Fruit fly (Drosophila melanogaster) whole organism, embryonic: ENCODE measurements around the gene CG9184.

Experiments
- Abd-B ChIP-seq: fragments of 200-800 bp; sonication (Bioruptor generic); optimal IDR thresholded peaks from 2 replicates; lab custom pipeline; 2018; ENCODE audit warnings: missing biosample characterization, mild to moderate bottlenecking, missing genetic modification characterization, moderate library complexity
- Adf1 ChIP-seq: fragments of 200-800 bp; sonication (Bioruptor generic); IDR thresholded peaks from 2 replicates; pipeline ENCODE4 v1.3.6; 2022; ENCODE audit warnings: missing biosample characterization, missing genetic modification characterization
- Atf3 ChIP-seq: fragments of 200-800 bp; sonication (Bioruptor generic); optimal IDR thresholded peaks from 3 replicates; lab custom pipeline; 2016; ENCODE audit warnings: missing biosample characterization, missing genetic modification characterization
- B-H1 ChIP-seq: fragments of 200-800 bp; sonication (Bioruptor generic); IDR thresholded peaks from 3 replicates; pipeline ENCODE4 v1.3.6; 2022; ENCODE audit warnings: missing biosample characterization, missing genetic modification characterization
- BEAF-32 ChIP-seq: fragments of 200-800 bp; sonication (Bioruptor generic); optimal IDR thresholded peaks from 3 replicates; lab custom pipeline; 2017; ENCODE audit warnings: missing biosample characterization, missing genetic modification characterization, mild to moderate bottlenecking, moderate library complexity, missing genetic modification reagents
- CG11247 ChIP-seq: fragments of 200-800 bp; sonication (Bioruptor generic); IDR thresholded peaks from 2 replicates; pipeline ENCODE4 v1.3.6; 2022; ENCODE audit warnings: missing biosample characterization, missing genetic modification characterization
- CG11560 ChIP-seq: fragments of 200-800 bp; sonication (Bioruptor generic); IDR thresholded peaks from 3 replicates; pipeline ENCODE4 v1.3.6; 2022; ENCODE audit warnings: missing biosample characterization, missing genetic modification characterization
- CG12219 ChIP-seq: fragments of 200-800 bp; sonication (Bioruptor generic); optimal IDR thresholded peaks from 3 replicates; lab custom pipeline; 2018; ENCODE audit warnings: missing biosample characterization, mild to moderate bottlenecking, missing genetic modification characterization
- CG1233 ChIP-seq: fragments of 200-800 bp; sonication (Bioruptor generic); optimal IDR thresholded peaks from 4 replicates; lab custom pipeline; 2018; ENCODE audit warnings: missing biosample characterization, mild to moderate bottlenecking, missing genetic modification characterization
- CG1529 ChIP-seq: fragments of 200-800 bp; sonication (Bioruptor generic); optimal IDR thresholded peaks from 3 replicates; lab custom pipeline; 2018; ENCODE audit warnings: missing biosample characterization, missing genetic modification characterization
- CG1602 ChIP-seq: fragments of 200-800 bp; sonication (Bioruptor generic); optimal IDR thresholded peaks from 3 replicates; lab custom pipeline; 2016; ENCODE audit warnings: missing biosample characterization, missing genetic modification characterization
- CG16813 ChIP-seq: fragments of 200-800 bp; sonication (Bioruptor generic); IDR thresholded peaks from 3 replicates; pipeline ENCODE4 v1.3.6; 2022; ENCODE audit warnings: missing biosample characterization, missing genetic modification characterization; ENCODE audit not compliant: partially characterized antibody
- CG17359 ChIP-seq: fragments of 200-800 bp; sonication (Bioruptor generic); optimal IDR thresholded peaks from 3 replicates; lab custom pipeline; 2018; ENCODE audit warnings: missing biosample characterization, mild to moderate bottlenecking, missing genetic modification characterization, moderate library complexity
- CG2889 ChIP-seq: fragments of 200-800 bp; sonication (Bioruptor generic); IDR thresholded peaks from 3 replicates; pipeline ENCODE4 v1.3.6; 2022; ENCODE audit warnings: missing biosample characterization, missing genetic modification characterization
- CG30431 ChIP-seq: fragments of 200-800 bp; sonication (Bioruptor generic); optimal IDR thresholded peaks from 2 replicates; lab custom pipeline; 2017; ENCODE audit warnings: missing biosample characterization, missing genetic modification characterization
- CG31224 ChIP-seq: fragments of 200-800 bp; sonication (Bioruptor generic); IDR thresholded peaks from 2 replicates; pipeline ENCODE4 v1.3.6; 2022; ENCODE audit warnings: missing biosample characterization, missing genetic modification characterization
- CG34224 ChIP-seq: fragments of 200-800 bp; sonication (Bioruptor generic); IDR thresholded peaks from 3 replicates; pipeline ENCODE4 v1.3.6; 2022; ENCODE audit warnings: missing biosample characterization, missing genetic modification characterization; ENCODE audit not compliant: partially characterized antibody
- CkIIα-i1 ChIP-seq: fragments of 200-800 bp; sonication (Bioruptor generic); IDR thresholded peaks from 2 replicates; pipeline ENCODE4 v1.3.6; 2022; ENCODE audit warnings: missing biosample characterization, missing genetic modification characterization
- CrebB ChIP-seq: fragments of 200-800 bp; sonication (Bioruptor generic); optimal IDR thresholded peaks from 3 replicates; lab custom pipeline; 2018; ENCODE audit warnings: missing biosample characterization, mild to moderate bottlenecking, missing genetic modification characterization
- Dbx ChIP-seq: fragments of 200-800 bp; sonication (Bioruptor generic); IDR thresholded peaks from 3 replicates; pipeline ENCODE4 v1.3.6; 2022; ENCODE audit warnings: missing biosample characterization, missing genetic modification characterization
- Fer2 ChIP-seq: fragments of 200-800 bp; sonication (Bioruptor generic); optimal IDR thresholded peaks from 2 replicates; lab custom pipeline; 2018; ENCODE audit warnings: missing biosample characterization, mild to moderate bottlenecking, missing genetic modification characterization, moderate library complexity
- Hr51 ChIP-seq, 2 experiments: fragments of 200-800 bp; sonication (Bioruptor generic); optimal IDR thresholded peaks; 2 replicates in 1 of 2; 3 replicates in 1 of 2; lab custom pipeline; 2016 to 2018; ENCODE audit warnings: missing biosample characterization in 2 of 2, missing genetic modification characterization in 2 of 2, mild to moderate bottlenecking in 1 of 2, moderate library complexity in 1 of 2
- Hr78 ChIP-seq, 2 experiments: fragments of 200-800 bp in 1 of 2; fragments of >200 bp in 1 of 2; sonication (Bioruptor generic) in 1 of 2; optimal IDR thresholded peaks; 2 replicates each; lab custom pipeline; 2017 to 2019; ENCODE audit warnings: missing biosample characterization in 2 of 2, missing genetic modification characterization in 2 of 2, mild to moderate bottlenecking in 1 of 2, moderate library complexity in 1 of 2
- Hsf ChIP-seq: fragments of 200-800 bp; sonication (Bioruptor generic); optimal IDR thresholded peaks from 3 replicates; lab custom pipeline; 2016; ENCODE audit warnings: missing biosample characterization, missing genetic modification characterization
- Mes4 ChIP-seq: fragments of 200-800 bp; sonication (Bioruptor generic); optimal IDR thresholded peaks from 2 replicates; lab custom pipeline; 2016; ENCODE audit warnings: missing biosample characterization, missing genetic modification characterization
- NK7.1 ChIP-seq: fragments of 200-800 bp; sonication (Bioruptor generic); optimal IDR thresholded peaks from 3 replicates; lab custom pipeline; 2016; ENCODE audit warnings: missing biosample characterization, missing genetic modification characterization
- Opbp ChIP-seq: fragments of 200-800 bp; sonication (Bioruptor generic); IDR thresholded peaks from 3 replicates; pipeline ENCODE4 v1.3.6; 2022; ENCODE audit warnings: missing biosample characterization, missing genetic modification characterization; ENCODE audit not compliant: partially characterized antibody
- Vsx1 ChIP-seq: fragments of 200-800 bp; sonication (Bioruptor generic); optimal IDR thresholded peaks from 2 replicates; lab custom pipeline; 2017; ENCODE audit warnings: missing biosample characterization, mild to moderate bottlenecking, missing genetic modification characterization, missing genetic modification reagents
- ac ChIP-seq: fragments of 200-800 bp; sonication (Bioruptor generic); optimal IDR thresholded peaks from 3 replicates; lab custom pipeline; 2017; ENCODE audit warnings: missing biosample characterization, mild to moderate bottlenecking, missing genetic modification characterization
- bbx ChIP-seq: fragments of 200-800 bp; sonication (Bioruptor generic); IDR thresholded peaks from 2 replicates; pipeline ENCODE4 v1.3.6; 2022; ENCODE audit warnings: missing biosample characterization, missing genetic modification characterization; ENCODE audit not compliant: partially characterized antibody
- caup ChIP-seq: fragments of 200-800 bp; sonication (Bioruptor generic); optimal IDR thresholded peaks from 3 replicates; lab custom pipeline; 2017; ENCODE audit warnings: missing biosample characterization, mild to moderate bottlenecking, missing genetic modification characterization, moderate library complexity; ENCODE audit not compliant: severe bottlenecking
- cg ChIP-seq: fragments of 200-800 bp; sonication (Bioruptor generic); optimal IDR thresholded peaks from 3 replicates; lab custom pipeline; 2019; ENCODE audit warnings: missing biosample characterization, mild to moderate bottlenecking, missing genetic modification characterization, moderate library complexity
- corto ChIP-seq: fragments of 200-800 bp; sonication (Bioruptor generic); optimal IDR thresholded peaks from 2 replicates; lab custom pipeline; 2016; ENCODE audit warnings: missing biosample characterization, mild to moderate bottlenecking, missing genetic modification characterization, moderate library complexity
- dan ChIP-seq: fragments of 200-800 bp; sonication (Bioruptor generic); IDR thresholded peaks from 2 replicates; pipeline ENCODE4 v1.3.6; 2022; ENCODE audit warnings: missing biosample characterization, missing genetic modification characterization
- dmrt99B ChIP-seq: fragments of 200-800 bp; sonication (Bioruptor generic); optimal IDR thresholded peaks from 2 replicates; lab custom pipeline; 2018; ENCODE audit warnings: missing biosample characterization, mild to moderate bottlenecking, missing genetic modification characterization, moderate library complexity
- eve ChIP-seq, 2 experiments: fragments of >200 bp; optimal IDR thresholded peaks; 2 replicates each; lab custom pipeline; 2017; ENCODE audit warnings: missing biosample characterization in 2 of 2, missing genetic modification characterization in 2 of 2
- gcm ChIP-seq: fragments of 200-800 bp; sonication (Bioruptor generic); optimal IDR thresholded peaks from 2 replicates; lab custom pipeline; 2019; ENCODE audit warnings: missing biosample characterization, mild to moderate bottlenecking, missing genetic modification characterization, moderate library complexity
- hkb ChIP-seq, 2 experiments: fragments of 200-800 bp in 1 of 2; fragments of >200 bp in 1 of 2; sonication (Bioruptor generic) in 1 of 2; IDR thresholded peaks in 1 of 2; optimal IDR thresholded peaks in 1 of 2; 2 replicates each; pipeline versions ENCODE4 v1.3.6 to Lab custom; 2017 to 2022; ENCODE audit warnings: missing biosample characterization in 1 of 2, missing genetic modification characterization in 1 of 2
- ind ChIP-seq: fragments of 200-800 bp; sonication (Bioruptor generic); optimal IDR thresholded peaks from 3 replicates; lab custom pipeline; 2016; ENCODE audit warnings: missing biosample characterization, missing genetic modification characterization
- lilli ChIP-seq: fragments of 200-800 bp; sonication (Bioruptor generic); optimal IDR thresholded peaks from 3 replicates; lab custom pipeline; 2016; ENCODE audit warnings: missing biosample characterization, missing genetic modification characterization
- lov ChIP-seq, 2 experiments: fragments of 200-800 bp in 1 of 2; fragments of >200 bp in 1 of 2; sonication (Bioruptor generic) in 1 of 2; IDR thresholded peaks in 1 of 2; optimal IDR thresholded peaks in 1 of 2; 2 replicates in 1 of 2; 3 replicates in 1 of 2; pipeline versions ENCODE4 v1.3.6 to Lab custom; 2017 to 2022; ENCODE audit warnings: missing biosample characterization in 1 of 2, missing genetic modification characterization in 1 of 2
- pho ChIP-seq: fragments of 200-800 bp; sonication (Bioruptor generic); optimal IDR thresholded peaks from 2 replicates; lab custom pipeline; 2016; ENCODE audit warnings: missing biosample characterization, missing genetic modification characterization
- pzg ChIP-seq: fragments of 200-800 bp; sonication (Bioruptor generic); optimal IDR thresholded peaks from 3 replicates; lab custom pipeline; 2018; ENCODE audit warnings: missing biosample characterization, mild to moderate bottlenecking, missing genetic modification characterization, moderate library complexity
- salm ChIP-seq: fragments of 200-800 bp; sonication (Bioruptor generic); optimal IDR thresholded peaks from 2 replicates; lab custom pipeline; 2018; ENCODE audit warnings: missing biosample characterization, mild to moderate bottlenecking, missing genetic modification characterization
- slp2 ChIP-seq: fragments of 200-800 bp; sonication (Bioruptor generic); optimal IDR thresholded peaks from 2 replicates; lab custom pipeline; 2016; ENCODE audit warnings: missing biosample characterization, missing genetic modification characterization
- sqz ChIP-seq: fragments of 200-800 bp; sonication (Bioruptor generic); optimal IDR thresholded peaks from 3 replicates; lab custom pipeline; 2018; ENCODE audit warnings: missing biosample characterization, mild to moderate bottlenecking, missing genetic modification characterization
- tup ChIP-seq: fragments of 200-800 bp; sonication (Bioruptor generic); optimal IDR thresholded peaks from 2 replicates; lab custom pipeline; 2016; ENCODE audit warnings: missing biosample characterization, mild to moderate bottlenecking, missing genetic modification characterization, moderate library complexity
- zen2 ChIP-seq: fragments of 200-800 bp; sonication (Bioruptor generic); IDR thresholded peaks from 3 replicates; pipeline ENCODE4 v1.3.6; 2022; ENCODE audit warnings: missing biosample characterization, missing genetic modification characterization; ENCODE audit not compliant: partially characterized antibody

The CG9184 gene

dm6 chr3L:1352065-1352464 lies 29.5 kb upstream of the CG9184 start (continued):
- TF ChIP-seq ind (GFP tag; lab: Kevin White, UChicago) = no peak
- TF ChIP-seq CG11247 (GFP tag; lab: Robert Waterston, UW) = 0 out of 2 replicates have a peak, but pooled peaks have one; percentile 4
- TF ChIP-seq dan = no peak
- TF ChIP-seq NK7.1 (GFP tag; lab: Kevin White, UChicago) = peak; percentile 48
- TF ChIP-seq CG11560 (tag; lab: Robert Waterston, UW) = no peak
- TF ChIP-seq BEAF-32 = peak; percentile 82
- no peak for TF ChIP-seq eve (GFP tag; optimal IDR thresholded peaks at IDR 0.05; lab: Kevin White, UChicago)
- peak; percentile 30 to 38 for TF ChIP-seq Hr51 (GFP tag; optimal IDR thresholded peaks at IDR 0.05; lab: Kevin White, UChicago)
- TF ChIP-seq Hr78 (GFP tag; optimal IDR thresholded peaks at IDR 0.05; lab: Kevin White, UChicago) = no peak
- peak; percentile 43 for TF ChIP-seq Abd-B (GFP tag; lab: Kevin White, UChicago)
- TF ChIP-seq CG1602 (GFP tag; lab: Kevin White, UChicago) = no peak
- TF ChIP-seq B-H1 (GFP tag; lab: Robert Waterston, UW) = no peak
- TF ChIP-seq tup = no peak
- no peak for TF ChIP-seq CG1529 (GFP tag; lab: Kevin White, UChicago)
- TF ChIP-seq Dbx = 0 out of 3 replicates have a peak, but pooled peaks have one; percentile 21
- peak; percentile 22 for TF ChIP-seq pzg
- TF ChIP-seq CkIIα-i1 (GFP tag; lab: Robert Waterston, UW) = no peak
- peak; percentile 92 for TF ChIP-seq CG34224
- TF ChIP-seq Hsf (GFP tag; lab: Kevin White, UChicago) = peak; percentile 34
- TF ChIP-seq CrebB (tag; lab: Kevin White, UChicago) = peak; percentile 0
- no peak for TF ChIP-seq CG2889
- peak; percentile 91 for TF ChIP-seq bbx (GFP tag; lab: Robert Waterston, UW)
- TF ChIP-seq Vsx1 (GFP tag; lab: Kevin White, UChicago) = peak; percentile 48
- TF ChIP-seq CG12219 (GFP tag; lab: Kevin White, UChicago) = peak; percentile 7
- peak; percentile 10 for TF ChIP-seq caup
- no peak for TF ChIP-seq corto (GFP tag; lab: Kevin White, UChicago)
- peak; percentile 61 for TF ChIP-seq lilli (GFP tag; lab: Kevin White, UChicago)
- TF ChIP-seq cg (GFP tag; lab: Kevin White, UChicago) = no peak
- peak; percentile 90 for TF ChIP-seq CG16813 (GFP tag; lab: Robert Waterston, UW)
- peak; percentile 84 for TF ChIP-seq zen2 (GFP tag; lab: Robert Waterston, UW)
- no peak for TF ChIP-seq Atf3
- TF ChIP-seq hkb (optimal IDR thresholded peaks at IDR 0.05; lab: Kevin White, UChicago) = no peak
- 0 out of 2 replicates have a peak, but pooled peaks have one; percentile 20 for TF ChIP-seq hkb (GFP tag; IDR thresholded peaks at IDR 0.05; lab: Robert Waterston, UW)
- TF ChIP-seq sqz (GFP tag; lab: Kevin White, UChicago) = no peak
- TF ChIP-seq CG31224 (GFP tag; lab: Robert Waterston, UW) = no peak
- no peak; the same call in 1 of the 2 replicates for TF ChIP-seq Adf1 (GFP tag; lab: Robert Waterston, UW)
- peak; percentile 27 for TF ChIP-seq CG17359 (tag; lab: Kevin White, UChicago)
- TF ChIP-seq Mes4 = no peak
- TF ChIP-seq salm = peak; percentile 66
- no peak for TF ChIP-seq ac (GFP tag; lab: Kevin White, UChicago)
- peak; percentile 27 for TF ChIP-seq gcm
- peak; percentile 7 for TF ChIP-seq slp2 (GFP tag; lab: Kevin White, UChicago)
- peak; percentile 45 for TF ChIP-seq dmrt99B (tag; lab: Kevin White, UChicago)
- peak; percentile 37 for TF ChIP-seq pho
- TF ChIP-seq CG30431 (GFP tag; lab: Kevin White, UChicago) = no peak
- peak; percentile 89 for TF ChIP-seq Opbp (GFP tag; lab: Robert Waterston, UW)
- TF ChIP-seq CG1233 (GFP tag; lab: Kevin White, UChicago) = no peak
- TF ChIP-seq Fer2 (tag; lab: Kevin White, UChicago) = peak; percentile 2
- no peak for TF ChIP-seq lov (optimal IDR thresholded peaks at IDR 0.05; lab: Kevin White, UChicago)
- TF ChIP-seq lov (GFP tag; IDR thresholded peaks at IDR 0.05; lab: Robert Waterston, UW) = no peak
